Fruit fly (Drosophila melanogaster): ENCODE data around the gene ninaE.

dm6 chr3R:19846870-19847590 lies 41.0 kb downstream of the ninaE start, which contains the start of gene MICU3:
- TF ChIP-seq psq (optimal IDR thresholded peaks at IDR 0.05) (no peak), Dll (optimal IDR thresholded peaks at IDR 0.05) (no peak), usp (GFP tag; optimal IDR thresholded peaks at IDR 0.05) (no peak), CG8478 (optimal IDR thresholded peaks at IDR 0.05) (no peak), EcR (GFP tag; optimal IDR thresholded peaks at IDR 0.05) (no peak), pan (optimal IDR thresholded peaks at IDR 0.05) (no peak)
